Fruit fly (Drosophila melanogaster) S2 (cell line): ENCODE measurements around the gene MED20.
A peak's percentile ranks its signal among the peaks of the same experiment; 100 is the strongest.

Experiments used
- CG8478 ChIP-seq: fragments of >200 bp; optimal IDR thresholded peaks from 2 replicates; lab custom pipeline; 2018
- CTCF ChIP-seq, 2 experiments: fragments of >200 bp; optimal IDR thresholded peaks; 2 replicates each; lab custom pipeline; 2018

MED20 gene

dm6 chr2L:8024325-8024724 lies 48.3 kb downstream of the MED20 start:
- TF ChIP-seq CG8478, result no peak
- peak; percentile 76 to 80 for TF ChIP-seq CTCF (optimal IDR thresholded peaks at IDR 0.05; lab: Kevin White, UChicago)
